Fruit fly (Drosophila melanogaster) whole organism, adult: ENCODE measurements around the gene sphe.

Experiments used
- CG11617 ChIP-seq: fragments of 200-800 bp; sonication (Bioruptor generic); optimal IDR thresholded peaks from 2 replicates; lab custom pipeline; 2017; ENCODE audit warnings: mild to moderate bottlenecking, missing biosample characterization, missing genetic modification reagents, missing genetic modification characterization
- CG12768 ChIP-seq: fragments of 200-800 bp; sonication (Bioruptor generic); optimal IDR thresholded peaks from 2 replicates; lab custom pipeline; 2017; ENCODE audit warnings: missing biosample characterization, missing genetic modification characterization, mild to moderate bottlenecking, moderate library complexity, missing genetic modification reagents
- CG1620 ChIP-seq: fragments of 200-800 bp; sonication (Bioruptor generic); optimal IDR thresholded peaks from 2 replicates; lab custom pipeline; 2016; ENCODE audit warnings: missing biosample characterization, missing genetic modification characterization
- CG7045 ChIP-seq: fragments of 200-800 bp; sonication (Bioruptor generic); optimal IDR thresholded peaks from 2 replicates; lab custom pipeline; 2017; ENCODE audit warnings: missing biosample characterization, mild to moderate bottlenecking, missing genetic modification characterization
- bab1 ChIP-seq: fragments of 200-800 bp; sonication (Bioruptor generic); optimal IDR thresholded peaks from 3 replicates; lab custom pipeline; 2019; ENCODE audit warnings: missing biosample characterization, mild to moderate bottlenecking, missing genetic modification characterization, moderate library complexity
- cic ChIP-seq: fragments of 200-800 bp; sonication (Bioruptor generic); optimal IDR thresholded peaks from 2 replicates; lab custom pipeline; 2017; ENCODE audit warnings: missing biosample characterization, mild to moderate bottlenecking, missing genetic modification characterization, moderate library complexity
- cnc ChIP-seq, 2 experiments: fragments of >200 bp; optimal IDR thresholded peaks; 2 replicates each; lab custom pipeline; 2017
- ovo ChIP-seq: fragments of 200-800 bp; sonication (Bioruptor generic); optimal IDR thresholded peaks from 2 replicates; lab custom pipeline; 2016; ENCODE audit warnings: missing biosample characterization, missing genetic modification characterization
- pad ChIP-seq: fragments of 200-800 bp; sonication (Bioruptor generic); optimal IDR thresholded peaks from 3 replicates; lab custom pipeline; 2017; ENCODE audit warnings: missing biosample characterization, missing genetic modification characterization, mild to moderate bottlenecking, moderate library complexity, missing genetic modification reagents
- toe ChIP-seq: fragments of 200-800 bp; sonication (Bioruptor generic); optimal IDR thresholded peaks from 2 replicates; lab custom pipeline; 2016; ENCODE audit warnings: missing biosample characterization, missing genetic modification characterization

dm6 chrX:16672904-16673303 lies 28.9 kb downstream of the sphe start:
- TF ChIP-seq toe (no peak), CG11617 (GFP tag; lab: Kevin White, UChicago) (no peak), CG7045 (GFP tag; lab: Kevin White, UChicago) (no peak), bab1 (GFP tag; lab: Kevin White, UChicago) (no peak), ovo (no peak), cic (GFP tag; lab: Kevin White, UChicago) (no peak), CG12768 (no peak), pad (GFP tag; lab: Kevin White, UChicago) (no peak), cnc (optimal IDR thresholded peaks at IDR 0.05; lab: Kevin White, UChicago) (no peak), CG1620 (no peak)
